Worm (Caenorhabditis elegans) whole organism, late embryonic: ENCODE results near the gene daf-37.

Source experiments
- K09A11.1 ChIP-seq: sonication (generic microtip); optimal IDR thresholded peaks from 2 replicates; lab custom pipeline; 2017; ENCODE audit warnings: antibody characterized with exemption, mild to moderate bottlenecking, missing genetic modification characterization, missing compliant biosample characterization; ENCODE audit not compliant: insufficient read depth
- ceh-9 ChIP-seq: sonication (generic microtip); optimal IDR thresholded peaks from 2 replicates; lab custom pipeline; 2016; ENCODE audit warnings: mild to moderate bottlenecking, missing genetic modification characterization, inconsistent platforms, missing compliant biosample characterization
- dmd-4 ChIP-seq: sonication (generic microtip); optimal IDR thresholded peaks from 2 replicates; lab custom pipeline; 2016; ENCODE audit warnings: borderline replicate concordance, missing genetic modification characterization, missing compliant biosample characterization
- hlh-6 ChIP-seq: sonication (generic microtip); optimal IDR thresholded peaks from 2 replicates; lab custom pipeline; 2016; ENCODE audit warnings: missing genotype, missing genetic modification characterization, missing compliant biosample characterization
- nfya-1 ChIP-seq: sonication (generic microtip); optimal IDR thresholded peaks from 2 replicates; lab custom pipeline; 2017; ENCODE audit warnings: missing genetic modification characterization, mild to moderate bottlenecking, missing compliant biosample characterization, antibody characterized with exemption, moderate library complexity
- pax-1 ChIP-seq: fragments of 150-350 bp; optimal IDR thresholded peaks from 2 replicates; lab custom pipeline; 2014; ENCODE audit warnings: missing biosample characterization, missing genetic modification characterization
- pqm-1 ChIP-seq: sonication (generic microtip); optimal IDR thresholded peaks from 2 replicates; lab custom pipeline; 2016; ENCODE audit warnings: missing genetic modification characterization, missing compliant biosample characterization

- TF ChIP-seq pax-1 (tag; lab: Kevin White, UChicago) (no peak), hlh-6 (tag; lab: Kevin White, UChicago) (no peak), K09A11.1 (no peak), pqm-1 (tag; lab: Kevin White, UChicago) (no peak), dmd-4 (tag; lab: Kevin White, UChicago) (no peak), ceh-9 (tag; lab: Kevin White, UChicago) (no peak), nfya-1 (no peak)
Observed at ce11 chrII:6199010-6199409, 9.0 kb downstream of the daf-37 start.
